Worm (Caenorhabditis elegans) whole organism, L4 larva: ENCODE results near the gene C50B6.9.

Experiments
- F37D6.2 ChIP-seq: sonication (generic microtip); optimal IDR thresholded peaks from 2 replicates; lab custom pipeline; 2016; ENCODE audit warnings: mild to moderate bottlenecking, missing genetic modification characterization, missing compliant biosample characterization
- F44E2.7 ChIP-seq: fragments of 200-800 bp; sonication (Bioruptor generic); IDR thresholded peaks from 2 replicates; pipeline ENCODE4 v2.1.2; 2022; ENCODE audit warnings: missing genetic modification characterization, missing compliant biosample characterization
- Y48G9A.11 ChIP-seq: fragments of 200-800 bp; sonication (Bioruptor generic); IDR thresholded peaks from 2 replicates; pipeline ENCODE4 v1.3.6; 2022; ENCODE audit warnings: missing genetic modification reagents, missing genetic modification characterization, missing compliant biosample characterization
- Y5F2A.4 ChIP-seq: fragments of 200-800 bp; sonication (Bioruptor generic); optimal IDR thresholded peaks from 2 replicates; lab custom pipeline; 2018; ENCODE audit warnings: mild to moderate bottlenecking, missing genetic modification characterization, missing compliant biosample characterization
- aha-1 ChIP-seq: fragments of 150-350 bp; peaks from one replicate; lab custom pipeline; 2014; ENCODE audit warnings: missing biosample characterization, missing genetic modification characterization
- aly-2 ChIP-seq: sonication (generic microtip); optimal IDR thresholded peaks from 2 replicates; lab custom pipeline; 2018; ENCODE audit warnings: missing biosample characterization, missing genetic modification characterization
- ceh-20 ChIP-seq: fragments of 200-800 bp; sonication (Bioruptor generic); IDR thresholded peaks from 2 replicates; pipeline ENCODE4 v1.3.6; 2022; ENCODE audit warnings: missing genetic modification reagents, missing genetic modification characterization, missing compliant biosample characterization
- ceh-28 ChIP-seq: fragments of 150-350 bp; optimal IDR thresholded peaks from 2 replicates; lab custom pipeline; 2014; ENCODE audit warnings: missing biosample characterization, missing genetic modification reagents, missing genetic modification characterization
- ceh-82 ChIP-seq: sonication (generic microtip); optimal IDR thresholded peaks from 2 replicates; lab custom pipeline; 2017; ENCODE audit warnings: missing biosample characterization, missing genetic modification characterization
- ctbp-1 ChIP-seq: fragments of 200-800 bp; sonication (Bioruptor generic); IDR thresholded peaks from 2 replicates; pipeline ENCODE4 v1.3.6; 2022; ENCODE audit warnings: missing genetic modification reagents, missing genetic modification characterization, missing compliant biosample characterization
- daf-16 ChIP-seq, 3 experiments: sonication (generic microtip); optimal IDR thresholded peaks; 2 replicates each; lab custom pipeline; 2016 to 2017; ENCODE audit warnings: missing genetic modification characterization in 3 of 3, missing genetic modification reagents in 3 of 3, mild to moderate bottlenecking in 2 of 3, missing compliant biosample characterization in 2 of 3, missing biosample characterization in 1 of 3, moderate library complexity in 1 of 3
- daf-19 ChIP-seq: fragments of 200-800 bp; sonication (Bioruptor generic); conservative IDR thresholded peaks from 2 replicates; pipeline ENCODE4 v1.3.6; 2022; ENCODE audit warnings: missing genetic modification characterization, missing compliant biosample characterization
- dmd-8 ChIP-seq: fragments of 200-800 bp; sonication (Bioruptor generic); IDR thresholded peaks from 2 replicates; pipeline ENCODE4 v1.3.6; 2022; ENCODE audit warnings: missing genetic modification characterization, missing compliant biosample characterization
- dmd-9 ChIP-seq: fragments of 200-800 bp; sonication (Bioruptor generic); IDR thresholded peaks from 2 replicates; pipeline ENCODE4 v1.3.6; 2022; ENCODE audit warnings: missing genetic modification reagents, missing genetic modification characterization, missing compliant biosample characterization
- egl-27 ChIP-seq: sonication (generic microtip); optimal IDR thresholded peaks from 3 replicates; lab custom pipeline; 2017; ENCODE audit warnings: missing biosample characterization, missing genetic modification reagents, missing genetic modification characterization
- fkh-10 ChIP-seq: fragments of 150-350 bp; optimal IDR thresholded peaks from 2 replicates; lab custom pipeline; 2014; ENCODE audit warnings: missing biosample characterization, missing genetic modification reagents, missing genetic modification characterization
- hmg-1.1 ChIP-seq: fragments of 200-800 bp; sonication (Bioruptor generic); IDR thresholded peaks from 2 replicates; pipeline ENCODE4 v1.3.6; 2022; ENCODE audit warnings: missing genetic modification reagents, missing genetic modification characterization, missing compliant biosample characterization
- jun-1 ChIP-seq: fragments of 150-350 bp; optimal IDR thresholded peaks from 2 replicates; lab custom pipeline; 2014; ENCODE audit warnings: missing biosample characterization, missing genetic modification reagents, missing genetic modification characterization
- lsy-2 ChIP-seq, 2 experiments: fragments of 150-350 bp in 1 of 2; sonication (generic microtip) in 1 of 2; optimal IDR thresholded peaks; 2 replicates each; lab custom pipeline; 2014 to 2017; ENCODE audit warnings: missing biosample characterization in 2 of 2, missing genetic modification characterization in 2 of 2
- madf-9 ChIP-seq: fragments of 200-800 bp; sonication (Bioruptor generic); conservative IDR thresholded peaks from 2 replicates; pipeline ENCODE4 v1.3.6; 2022; ENCODE audit warnings: missing genetic modification reagents, missing genetic modification characterization, missing compliant biosample characterization
- mdl-1 ChIP-seq, 2 experiments: fragments of 150-350 bp in 1 of 2; sonication (generic microtip) in 1 of 2; optimal IDR thresholded peaks; 2 replicates each; lab custom pipeline; 2014 to 2017; ENCODE audit warnings: missing biosample characterization in 2 of 2, missing genetic modification characterization in 2 of 2
- mep-1 ChIP-seq: fragments of 150-350 bp; sonication (generic microtip); optimal IDR thresholded peaks from 3 replicates; lab custom pipeline; 2014; ENCODE audit warnings: missing biosample characterization, missing genetic modification characterization
- mxl-2 ChIP-seq: fragments of 200-800 bp; sonication (Bioruptor generic); conservative IDR thresholded peaks from 2 replicates; pipeline ENCODE4 v1.3.6; 2022; ENCODE audit warnings: missing genetic modification reagents, missing genetic modification characterization, missing compliant biosample characterization
- nhr-102 ChIP-seq: sonication (generic microtip); optimal IDR thresholded peaks from 2 replicates; lab custom pipeline; 2016; ENCODE audit warnings: mild to moderate bottlenecking, missing genetic modification characterization, moderate library complexity, missing compliant biosample characterization
- nhr-11 ChIP-seq: fragments of 150-350 bp; optimal IDR thresholded peaks from 2 replicates; lab custom pipeline; 2014; ENCODE audit warnings: missing biosample characterization, missing genetic modification characterization
- nhr-41 ChIP-seq: fragments of 200-800 bp; sonication (Bioruptor generic); IDR thresholded peaks from 2 replicates; pipeline ENCODE4 v1.3.6; 2022; ENCODE audit warnings: missing genetic modification reagents, missing genetic modification characterization, missing compliant biosample characterization
- nhr-42 ChIP-seq: fragments of 200-800 bp; sonication (Bioruptor generic); IDR thresholded peaks from 2 replicates; pipeline ENCODE4 v1.3.6; 2022; ENCODE audit warnings: missing genetic modification characterization, missing compliant biosample characterization
- nhr-77 ChIP-seq: fragments of 150-350 bp; optimal IDR thresholded peaks from 2 replicates; lab custom pipeline; 2014; ENCODE audit warnings: missing biosample characterization, missing genetic modification characterization
- pha-4 ChIP-seq, 2 experiments: fragments of 150-350 bp in 1 of 2; fragments of 200-800 bp in 1 of 2; sonication (Bioruptor generic) in 1 of 2; IDR thresholded peaks in 1 of 2; optimal IDR thresholded peaks in 1 of 2; 2 replicates each; pipeline versions ENCODE4 v1.3.6 to Lab custom; 2014 to 2022; ENCODE audit warnings: missing genetic modification characterization in 2 of 2, missing genetic modification reagents in 2 of 2, missing biosample characterization in 1 of 2, missing compliant biosample characterization in 1 of 2
- php-3 ChIP-seq: fragments of 200-800 bp; sonication (Bioruptor generic); IDR thresholded peaks from 2 replicates; pipeline ENCODE4 v1.3.6; 2022; ENCODE audit warnings: missing genetic modification reagents, missing genetic modification characterization, missing compliant biosample characterization
- snpc-4 ChIP-seq: fragments of 150-350 bp; optimal IDR thresholded peaks from 2 replicates; lab custom pipeline; 2014; ENCODE audit warnings: missing biosample characterization, missing genetic modification characterization
- unc-62 ChIP-seq, 3 experiments: fragments of 150-350 bp in 1 of 3; sonication (generic microtip); optimal IDR thresholded peaks in 2 of 3; peaks in 1 of 3; 1 replicate in 1 of 3; 2 replicates in 2 of 3; lab custom pipeline; 2014 to 2017; ENCODE audit warnings: missing biosample characterization in 3 of 3, missing genetic modification characterization in 3 of 3, missing genetic modification reagents in 3 of 3, missing genotype in 1 of 3
- zfp-3 ChIP-seq: fragments of 200-800 bp; sonication (Bioruptor generic); conservative IDR thresholded peaks from 2 replicates; pipeline ENCODE4 v1.3.6; 2022; ENCODE audit warnings: missing genetic modification reagents, missing genetic modification characterization, missing compliant biosample characterization
- zip-11 ChIP-seq: fragments of 200-800 bp; sonication (Bioruptor generic); IDR thresholded peaks from 2 replicates; pipeline ENCODE4 v1.3.6; 2022; ENCODE audit warnings: missing genetic modification characterization, missing compliant biosample characterization
- ztf-11 ChIP-seq: fragments of 150-350 bp; optimal IDR thresholded peaks from 2 replicates; lab custom pipeline; 2014; ENCODE audit warnings: missing biosample characterization, missing genetic modification characterization

Gene C50B6.9

ce11 chrV:13338037-13338436 is 1.9 kb downstream of the C50B6.9 start:
- TF ChIP-seq dmd-8 (GFP tag; lab: Robert Waterston, UW) (no peak), unc-62 (GFP tag; optimal IDR thresholded peaks at IDR 0.05 in 1 of 2; lab: Kevin White, UChicago) (peak in 1 of 2 experiments; percentile 96), unc-62 (tag; optimal IDR thresholded peaks at IDR 0.05; lab: Kevin White, UChicago) (no peak)

- no peak for TF ChIP-seq egl-27 (tag; lab: Kevin White, UChicago)
- no peak for TF ChIP-seq snpc-4 (tag; lab: Kevin White, UChicago)
- TF ChIP-seq unc-62 (GFP tag; optimal IDR thresholded peaks at IDR 0.05 in 1 of 2; lab: Kevin White, UChicago), result peak in 1 of 2 experiments; percentile 11
- TF ChIP-seq unc-62 (tag; optimal IDR thresholded peaks at IDR 0.05; lab: Kevin White, UChicago), result no peak
Observed at ce11 chrV:13339633-13340290, 3.6 kb downstream of the C50B6.9 start, which contains the start of the genes str-4 and lgc-48. Gene str-4 (minus strand): TSS chrV:13339733. Gene lgc-48 (plus strand): TSS chrV:13340240.

ce11 chrV:13342235-13342634 is 6.1 kb downstream of the C50B6.9 start:
- no peak for TF ChIP-seq fkh-10 (GFP tag; lab: Kevin White, UChicago)
- TF ChIP-seq unc-62 (GFP tag; optimal IDR thresholded peaks at IDR 0.05 in 1 of 2; lab: Kevin White, UChicago), result peak in 1 of 2 experiments; percentile 94
- no peak for TF ChIP-seq unc-62 (tag; optimal IDR thresholded peaks at IDR 0.05; lab: Kevin White, UChicago)
- TF ChIP-seq, all 104 proteins: peak for 1

ce11 chrV:13345867-13346328 is 9.7 kb downstream of the C50B6.9 start, which contains the start of gene twk-43:
Gene twk-43 (plus strand): TSS chrV:13346278.
- TF ChIP-seq nhr-77 (tag; lab: Kevin White, UChicago) (no peak), daf-16 (GFP tag; optimal IDR thresholded peaks at IDR 0.05; lab: Kevin White, UChicago) (peak in 1 of 2 experiments; percentile 44), daf-16 (tag; optimal IDR thresholded peaks at IDR 0.05; lab: Kevin White, UChicago) (no peak), F44E2.7 (GFP tag; lab: Robert Waterston, UW) (no peak), zip-11 (GFP tag; lab: Robert Waterston, UW) (no peak), nhr-11 (tag; lab: Kevin White, UChicago) (peak; percentile 26), Y5F2A.4 (GFP tag; lab: Kevin White, UChicago) (no peak), madf-9 (GFP tag; lab: Robert Waterston, UW) (no peak), F37D6.2 (tag; lab: Kevin White, UChicago) (no peak), ztf-11 (tag; lab: Kevin White, UChicago) (no peak), mep-1 (tag; lab: Kevin White, UChicago) (no peak), ctbp-1 (GFP tag; lab: Robert Waterston, UW) (no peak), dmd-8 (GFP tag; lab: Robert Waterston, UW) (no peak), nhr-41 (GFP tag; lab: Robert Waterston, UW) (no peak), Y48G9A.11 (GFP tag; lab: Robert Waterston, UW) (no peak), dmd-9 (GFP tag; lab: Robert Waterston, UW) (no peak), aha-1 (no peak), unc-62 (GFP tag; optimal IDR thresholded peaks at IDR 0.05 in 1 of 2; lab: Kevin White, UChicago) (peak in 1 of 2 experiments; percentile 78), unc-62 (tag; optimal IDR thresholded peaks at IDR 0.05; lab: Kevin White, UChicago) (no peak), mxl-2 (GFP tag; lab: Robert Waterston, UW) (no peak), php-3 (0 out of 2 replicates have a peak, but pooled peaks have one; percentile 37), ceh-28 (tag; lab: Kevin White, UChicago) (no peak)

- no peak for TF ChIP-seq php-3
- no peak for TF ChIP-seq zip-11 (GFP tag; lab: Robert Waterston, UW)
- TF ChIP-seq fkh-10 (GFP tag; lab: Kevin White, UChicago), result peak; percentile 11
- no peak for TF ChIP-seq mdl-1 (tag; optimal IDR thresholded peaks at IDR 0.05; lab: Kevin White, UChicago)
- no peak for TF ChIP-seq nhr-102
Observed at ce11 chrV:13350302-13350701, 14.1 kb downstream of the C50B6.9 start.

- TF ChIP-seq nhr-42 (GFP tag; lab: Robert Waterston, UW) (no peak), lsy-2 (tag; optimal IDR thresholded peaks at IDR 0.05; lab: Kevin White, UChicago) (peak in 1 of 2 experiments; percentile 30), ceh-20 (peak; percentile 71), daf-19 (GFP tag; lab: Robert Waterston, UW) (no peak), ceh-82 (tag; lab: Kevin White, UChicago) (no peak), hmg-1.1 (GFP tag; lab: Robert Waterston, UW) (no peak), unc-62 (GFP tag; optimal IDR thresholded peaks at IDR 0.05 in 1 of 2; lab: Kevin White, UChicago) (peak in 1 of 2 experiments; percentile 99), unc-62 (tag; optimal IDR thresholded peaks at IDR 0.05; lab: Kevin White, UChicago) (no peak), aly-2 (tag; lab: Kevin White, UChicago) (no peak), F44E2.7 (GFP tag; lab: Robert Waterston, UW) (no peak), nhr-77 (tag; lab: Kevin White, UChicago) (no peak), jun-1 (tag; lab: Kevin White, UChicago) (no peak), pha-4 (GFP tag; IDR thresholded peaks at IDR 0.05; lab: Robert Waterston, UW) (no peak), pha-4 (tag; optimal IDR thresholded peaks at IDR 0.05; lab: Kevin White, UChicago) (no peak), zfp-3 (GFP tag; lab: Robert Waterston, UW) (no peak)
Observed at ce11 chrV:13351773-13352172, 15.6 kb downstream of the C50B6.9 start.
